Fruit fly (Drosophila melanogaster) whole organism, embryonic: ENCODE data around the gene CG31817.
A peak's percentile ranks its signal among the peaks of the same experiment; 100 is the strongest.

Experiments
- Awh ChIP-seq: fragments of 200-800 bp; sonication (Bioruptor generic); IDR thresholded peaks from 2 replicates; pipeline ENCODE4, ENCODE4 v1.3.6; 2022; ENCODE audit warnings: missing biosample characterization, missing genetic modification characterization
- B-H2 ChIP-seq: fragments of 200-800 bp; sonication (Bioruptor generic); optimal IDR thresholded peaks from 2 replicates; lab custom pipeline; 2018; ENCODE audit warnings: missing biosample characterization, mild to moderate bottlenecking, missing genetic modification characterization
- Bgb ChIP-seq: fragments of 200-800 bp; sonication (Bioruptor generic); IDR thresholded peaks from 2 replicates; pipeline ENCODE4 v1.3.6; 2022; ENCODE audit warnings: missing biosample characterization, missing genetic modification characterization; ENCODE audit not compliant: partially characterized antibody
- BtbVII ChIP-seq: fragments of 200-800 bp; sonication (Bioruptor generic); optimal IDR thresholded peaks from 3 replicates; lab custom pipeline; 2017; ENCODE audit warnings: missing biosample characterization, mild to moderate bottlenecking, missing genetic modification characterization
- CG10274 ChIP-seq: fragments of 200-800 bp; sonication (Bioruptor generic); optimal IDR thresholded peaks from 3 replicates; lab custom pipeline; 2017; ENCODE audit warnings: missing biosample characterization, mild to moderate bottlenecking, missing genetic modification characterization
- CG11560 ChIP-seq: fragments of 200-800 bp; sonication (Bioruptor generic); IDR thresholded peaks from 3 replicates; pipeline ENCODE4 v1.3.6; 2022; ENCODE audit warnings: missing biosample characterization, missing genetic modification characterization
- CG12744 ChIP-seq: fragments of 200-800 bp; sonication (Bioruptor generic); optimal IDR thresholded peaks from 2 replicates; lab custom pipeline; 2016; ENCODE audit warnings: missing biosample characterization, missing genetic modification characterization
- CG12942 ChIP-seq: fragments of 200-800 bp; sonication (Bioruptor generic); optimal IDR thresholded peaks from 3 replicates; lab custom pipeline; 2016; ENCODE audit warnings: missing biosample characterization, missing genetic modification characterization
- CG14014 ChIP-seq: fragments of 200-800 bp; sonication (Bioruptor generic); IDR thresholded peaks from 2 replicates; pipeline ENCODE4 v1.3.6; 2022; ENCODE audit warnings: missing biosample characterization, missing genetic modification characterization
- CG14965 ChIP-seq: fragments of 200-800 bp; sonication (Bioruptor generic); optimal IDR thresholded peaks from 2 replicates; lab custom pipeline; 2016; ENCODE audit warnings: missing biosample characterization, missing genetic modification characterization, borderline replicate concordance
- CG15696 ChIP-seq: fragments of 200-800 bp; sonication (Bioruptor generic); optimal IDR thresholded peaks from 2 replicates; lab custom pipeline; 2019; ENCODE audit warnings: missing biosample characterization, mild to moderate bottlenecking, missing genetic modification characterization, moderate library complexity
- CG1832 ChIP-seq: fragments of 200-800 bp; sonication (Bioruptor generic); optimal IDR thresholded peaks from 2 replicates; lab custom pipeline; 2017; ENCODE audit warnings: missing biosample characterization, mild to moderate bottlenecking, missing genetic modification characterization, inconsistent platforms
- CG18599 ChIP-seq: fragments of 200-800 bp; sonication (Bioruptor generic); optimal IDR thresholded peaks from 3 replicates; lab custom pipeline; 2017; ENCODE audit warnings: missing biosample characterization, missing genetic modification characterization, mild to moderate bottlenecking, moderate library complexity, missing genetic modification reagents
- CG2129 ChIP-seq: fragments of 200-800 bp; sonication (Bioruptor generic); IDR thresholded peaks from 2 replicates; pipeline ENCODE4 v1.3.6; 2022; ENCODE audit warnings: missing biosample characterization, missing genetic modification characterization; ENCODE audit not compliant: partially characterized antibody
- CG31388 ChIP-seq: fragments of 200-800 bp; sonication (Bioruptor generic); optimal IDR thresholded peaks from 2 replicates; lab custom pipeline; 2016; ENCODE audit warnings: missing biosample characterization, missing genetic modification characterization
- CG31441 ChIP-seq: fragments of 200-800 bp; sonication (Bioruptor generic); IDR thresholded peaks from 2 replicates; pipeline ENCODE4 v1.3.6; 2022; ENCODE audit warnings: missing biosample characterization, missing genetic modification characterization
- CG43689 ChIP-seq: fragments of 200-800 bp; sonication (Bioruptor generic); IDR thresholded peaks from 2 replicates; pipeline ENCODE4 v1.3.6; 2022; ENCODE audit warnings: missing biosample characterization, missing genetic modification characterization
- CG5180 ChIP-seq: fragments of 200-800 bp; sonication (Bioruptor generic); optimal IDR thresholded peaks from 3 replicates; lab custom pipeline; 2017; ENCODE audit warnings: missing biosample characterization, missing genetic modification characterization, mild to moderate bottlenecking, moderate library complexity, missing genetic modification reagents
- CG6175 ChIP-seq: fragments of 200-800 bp; sonication (Bioruptor generic); IDR thresholded peaks from 3 replicates; pipeline ENCODE4 v1.3.6; 2022; ENCODE audit warnings: missing biosample characterization, missing genetic modification characterization
- CG7745 ChIP-seq: fragments of 200-800 bp; sonication (Bioruptor generic); optimal IDR thresholded peaks from 2 replicates; lab custom pipeline; 2018; ENCODE audit warnings: missing biosample characterization, mild to moderate bottlenecking, missing genetic modification characterization, moderate library complexity
- CG7963 ChIP-seq: fragments of 200-800 bp; sonication (Bioruptor generic); IDR thresholded peaks from 3 replicates; pipeline ENCODE4 v1.3.6; 2022; ENCODE audit warnings: missing biosample characterization, missing genetic modification characterization; ENCODE audit not compliant: partially characterized antibody
- Dip3 ChIP-seq: fragments of 200-800 bp; sonication (Bioruptor generic); optimal IDR thresholded peaks from 3 replicates; lab custom pipeline; 2016; ENCODE audit warnings: missing biosample characterization, missing genetic modification characterization
- HmgD ChIP-seq: fragments of 200-800 bp; sonication (Bioruptor generic); optimal IDR thresholded peaks from 3 replicates; lab custom pipeline; 2016; ENCODE audit warnings: missing biosample characterization, missing genetic modification characterization
- Nf-YB ChIP-seq: fragments of 200-800 bp; sonication (Bioruptor generic); optimal IDR thresholded peaks from 3 replicates; lab custom pipeline; 2019; ENCODE audit warnings: missing biosample characterization, mild to moderate bottlenecking, missing genetic modification characterization, moderate library complexity
- PHDP ChIP-seq: fragments of 200-800 bp; sonication (Bioruptor generic); optimal IDR thresholded peaks from 3 replicates; lab custom pipeline; 2018; ENCODE audit warnings: missing biosample characterization, mild to moderate bottlenecking, missing genetic modification characterization, moderate library complexity
- Pdp1 ChIP-seq, 2 experiments: fragments of 200-800 bp; sonication (Bioruptor generic); optimal IDR thresholded peaks; 3 replicates each; lab custom pipeline; 2016; ENCODE audit warnings: missing biosample characterization in 2 of 2, missing genetic modification characterization in 2 of 2, mild to moderate bottlenecking in 1 of 2, moderate library complexity in 1 of 2
- Side ChIP-seq: fragments of 200-800 bp; sonication (Bioruptor generic); optimal IDR thresholded peaks from 2 replicates; lab custom pipeline; 2016; ENCODE audit warnings: missing biosample characterization, missing genetic modification characterization
- Vsx1 ChIP-seq: fragments of 200-800 bp; sonication (Bioruptor generic); optimal IDR thresholded peaks from 2 replicates; lab custom pipeline; 2017; ENCODE audit warnings: missing biosample characterization, mild to moderate bottlenecking, missing genetic modification characterization, missing genetic modification reagents
- ac ChIP-seq: fragments of 200-800 bp; sonication (Bioruptor generic); optimal IDR thresholded peaks from 3 replicates; lab custom pipeline; 2017; ENCODE audit warnings: missing biosample characterization, mild to moderate bottlenecking, missing genetic modification characterization
- ci ChIP-seq: fragments of 200-800 bp; sonication (Bioruptor generic); IDR thresholded peaks from 3 replicates; pipeline ENCODE4 v1.3.6; 2022; ENCODE audit warnings: missing biosample characterization, missing genetic modification characterization
- cwo ChIP-seq: fragments of 200-800 bp; sonication (Bioruptor generic); optimal IDR thresholded peaks from 3 replicates; lab custom pipeline; 2017; ENCODE audit warnings: missing biosample characterization, missing genetic modification characterization, mild to moderate bottlenecking, moderate library complexity, missing genetic modification reagents
- dimm ChIP-seq: fragments of 200-800 bp; sonication (Bioruptor generic); IDR thresholded peaks from 2 replicates; pipeline ENCODE4 v1.3.6; 2022; ENCODE audit warnings: missing biosample characterization, missing genetic modification characterization
- gfzf ChIP-seq: fragments of 200-800 bp; sonication (Bioruptor generic); optimal IDR thresholded peaks from 2 replicates; lab custom pipeline; 2016; ENCODE audit warnings: missing biosample characterization, mild to moderate bottlenecking, missing genetic modification characterization, moderate library complexity
- gro ChIP-seq: fragments of 200-800 bp; sonication (Bioruptor generic); optimal IDR thresholded peaks from 2 replicates; lab custom pipeline; 2016; ENCODE audit warnings: missing biosample characterization, missing genetic modification characterization
- ham ChIP-seq: fragments of 200-800 bp; sonication (Bioruptor generic); IDR thresholded peaks from 2 replicates; pipeline ENCODE4 v1.3.6; 2022; ENCODE audit warnings: missing biosample characterization, missing genetic modification characterization
- hb ChIP-seq: fragments of 200-800 bp; sonication (Bioruptor generic); IDR thresholded peaks from 3 replicates; pipeline ENCODE4 v1.3.6; 2022; ENCODE audit warnings: missing biosample characterization, missing genetic modification characterization; ENCODE audit not compliant: partially characterized antibody
- jigr1 ChIP-seq: fragments of 200-800 bp; sonication (Bioruptor generic); IDR thresholded peaks from 3 replicates; pipeline ENCODE4 v1.3.6; 2022; ENCODE audit warnings: missing biosample characterization, missing genetic modification characterization
- kay ChIP-seq: fragments of 200-800 bp; sonication (Bioruptor generic); optimal IDR thresholded peaks from 2 replicates; lab custom pipeline; 2016; ENCODE audit warnings: missing biosample characterization, missing genetic modification characterization
- luna ChIP-seq: fragments of 200-800 bp; sonication (Bioruptor generic); optimal IDR thresholded peaks from 2 replicates; lab custom pipeline; 2016; ENCODE audit warnings: missing biosample characterization, missing genetic modification characterization
- pb ChIP-seq: fragments of 200-800 bp; sonication (Bioruptor generic); optimal IDR thresholded peaks from 3 replicates; lab custom pipeline; 2016; ENCODE audit warnings: missing biosample characterization, missing genetic modification characterization
- phol ChIP-seq: fragments of 200-800 bp; sonication (Bioruptor generic); optimal IDR thresholded peaks from 3 replicates; lab custom pipeline; 2018; ENCODE audit warnings: missing biosample characterization, mild to moderate bottlenecking, missing genetic modification characterization, moderate library complexity
- sim ChIP-seq: fragments of 200-800 bp; sonication (Bioruptor generic); IDR thresholded peaks from 2 replicates; pipeline ENCODE4 v1.3.6; 2022; ENCODE audit warnings: missing biosample characterization, missing genetic modification characterization
- tx ChIP-seq: fragments of 200-800 bp; sonication (Bioruptor generic); optimal IDR thresholded peaks from 2 replicates; lab custom pipeline; 2016; ENCODE audit warnings: missing biosample characterization, missing genetic modification characterization
- vnd ChIP-seq: fragments of 200-800 bp; sonication (Bioruptor generic); IDR thresholded peaks from 3 replicates; pipeline ENCODE4 v1.3.6; 2022; ENCODE audit warnings: missing biosample characterization, missing genetic modification characterization; ENCODE audit not compliant: partially characterized antibody
- wek ChIP-seq: fragments of 200-800 bp; sonication (Bioruptor generic); optimal IDR thresholded peaks from 3 replicates; lab custom pipeline; 2018; ENCODE audit warnings: missing biosample characterization, mild to moderate bottlenecking, missing genetic modification characterization, moderate library complexity
- wor ChIP-seq: fragments of 200-800 bp; sonication (Bioruptor generic); IDR thresholded peaks from 2 replicates; pipeline ENCODE4 v1.3.6; 2022; ENCODE audit warnings: missing biosample characterization, missing genetic modification characterization
- z ChIP-seq: fragments of 200-800 bp; sonication (Bioruptor generic); IDR thresholded peaks from 3 replicates; pipeline ENCODE4 v1.3.6; 2022; ENCODE audit warnings: missing biosample characterization, missing genetic modification characterization
- zen ChIP-seq: fragments of 200-800 bp; sonication (Bioruptor generic); optimal IDR thresholded peaks from 3 replicates; lab custom pipeline; 2018; ENCODE audit warnings: missing biosample characterization, mild to moderate bottlenecking, missing genetic modification characterization, moderate library complexity

Gene CG31817

DNA sequence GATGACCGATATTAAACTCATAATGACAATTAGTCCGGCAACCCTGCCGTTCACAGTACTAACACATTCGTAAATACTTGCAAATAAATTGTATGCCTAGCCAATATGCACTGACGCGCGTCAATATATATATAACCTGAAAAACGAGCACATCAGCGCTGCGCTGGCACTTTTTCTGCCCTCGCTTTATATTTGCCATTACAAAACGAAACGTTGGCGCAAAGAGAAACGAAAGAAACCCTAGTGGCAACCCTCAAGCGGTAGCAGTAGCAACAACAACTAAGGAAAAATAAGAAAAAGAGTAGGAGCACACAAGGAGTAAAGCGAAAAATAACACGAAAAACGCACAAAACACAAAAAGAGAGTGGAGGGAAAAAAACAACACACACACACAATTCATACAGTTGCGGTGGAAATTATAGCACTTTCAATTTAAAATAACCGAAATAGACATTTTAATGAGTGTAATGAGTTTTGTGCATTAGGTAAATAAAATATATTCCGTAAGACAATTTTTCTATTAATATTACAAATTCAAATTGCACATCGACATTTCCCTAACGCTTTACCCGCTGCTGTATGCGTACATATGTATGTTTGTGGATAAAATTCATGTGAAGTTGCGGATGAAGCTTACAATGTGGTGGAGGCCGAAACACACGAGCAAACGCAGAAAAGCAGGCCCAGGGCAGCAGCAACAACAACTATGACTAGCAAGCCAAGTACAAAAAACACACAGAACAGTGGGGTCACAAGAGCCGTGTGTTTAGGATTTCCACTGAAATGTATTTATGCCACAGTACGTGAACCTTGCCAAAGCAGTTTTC is 13.3 kb upstream of the CG31817 start (continued):
- TF ChIP-seq sim (GFP tag; lab: Robert Waterston, UW) (peak; percentile 96), Pdp1 (GFP tag; optimal IDR thresholded peaks at IDR 0.05; lab: Kevin White, UChicago) (peak; percentile 98), CG12744 (GFP tag; lab: Kevin White, UChicago) (peak; percentile 98), gfzf (GFP tag; lab: Kevin White, UChicago) (peak; percentile 20), jigr1 (GFP tag; lab: Robert Waterston, UW) (peak; percentile 96), ci (GFP tag; lab: Robert Waterston, UW) (peak; percentile 100), CG11560 (tag; lab: Robert Waterston, UW) (peak; percentile 93), Side (peak; percentile 99), wor (peak; percentile 98), tx (GFP tag; lab: Kevin White, UChicago) (peak; percentile 97), CG18599 (GFP tag; lab: Kevin White, UChicago) (peak; percentile 100), PHDP (tag; lab: Kevin White, UChicago) (peak; percentile 99), CG31388 (GFP tag; lab: Kevin White, UChicago) (peak; percentile 98), CG14965 (peak; percentile 81), hb (GFP tag; lab: Robert Waterston, UW) (no peak), Nf-YB (peak; percentile 91), Bgb (GFP tag; lab: Robert Waterston, UW) (no peak), CG7745 (tag; lab: Kevin White, UChicago) (peak; percentile 95), luna (peak; percentile 90), CG31441 (GFP tag; lab: Robert Waterston, UW) (peak; percentile 96), z (GFP tag; lab: Robert Waterston, UW) (peak; percentile 84), CG10274 (GFP tag; lab: Kevin White, UChicago) (peak; percentile 95), dimm (peak; percentile 97), BtbVII (GFP tag; lab: Kevin White, UChicago) (peak; percentile 99), gro (peak; percentile 98), CG5180 (GFP tag; lab: Kevin White, UChicago) (peak; percentile 94), Dip3 (GFP tag; lab: Kevin White, UChicago) (peak; percentile 98), Awh (GFP tag; lab: Robert Waterston, UW) (peak; percentile 99), ac (GFP tag; lab: Kevin White, UChicago) (peak; percentile 96), B-H2 (peak; percentile 98), wek (GFP tag; lab: Kevin White, UChicago) (peak; percentile 96), vnd (no peak), zen (tag; lab: Kevin White, UChicago) (peak; percentile 98), cwo (GFP tag; lab: Kevin White, UChicago) (peak; percentile 98), CG43689 (peak; percentile 95), ham (GFP tag; lab: Robert Waterston, UW) (peak; percentile 97), phol (peak; percentile 98), CG15696 (peak; percentile 97), CG1832 (no peak), CG14014 (peak; percentile 99), CG7963 (GFP tag; lab: Robert Waterston, UW) (no peak), HmgD (peak; percentile 91), pb (GFP tag; lab: Kevin White, UChicago) (peak; percentile 95), kay (peak; percentile 98), CG6175 (GFP tag; lab: Robert Waterston, UW) (peak; percentile 98), CG12942 (peak; percentile 98), Vsx1 (peak; percentile 98), CG2129 (GFP tag; lab: Robert Waterston, UW) (no peak)
